Worm (Caenorhabditis elegans) whole organism, L4/young adult: ENCODE data around the gene ndub-8.

ENCODE experiments used
- W03F9.2 ChIP-seq: fragments of 150-350 bp; optimal IDR thresholded peaks from 2 replicates; lab custom pipeline; 2014; ENCODE audit warnings: missing biosample characterization, missing genetic modification characterization
- dao-5 ChIP-seq: sonication (generic microtip); optimal IDR thresholded peaks from 2 replicates; lab custom pipeline; 2016; ENCODE audit warnings: missing genotype, missing genetic modification characterization, moderate library complexity, missing compliant biosample characterization
- him-1 ChIP-seq: sonication (generic microtip); optimal IDR thresholded peaks from 2 replicates; lab custom pipeline; 2016; ENCODE audit warnings: missing genotype, missing genetic modification reagents, missing genetic modification characterization, missing compliant biosample characterization

Gene ndub-8

DNA sequence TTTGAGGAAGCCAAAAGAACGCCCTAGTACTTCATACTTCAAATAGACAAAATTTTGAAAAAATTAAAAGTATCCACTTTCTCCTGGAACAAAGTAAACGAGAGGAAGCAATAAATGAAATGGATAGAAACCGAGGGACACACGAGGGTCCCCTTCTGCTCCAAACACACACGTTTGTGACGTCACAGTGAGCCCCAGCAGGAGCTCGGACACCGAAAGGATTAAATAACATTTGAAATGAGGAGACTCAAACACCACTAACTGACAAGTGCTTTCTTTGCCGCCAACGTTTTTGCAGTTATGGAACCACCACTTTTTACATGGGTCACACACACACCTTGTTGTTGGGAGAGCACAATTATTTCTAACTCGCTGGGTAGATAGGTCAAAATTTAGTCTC, 30.8 kb downstream of the ndub-8 start:
- no peak for TF ChIP-seq him-1
- no peak for TF ChIP-seq dao-5 (tag; lab: Kevin White, UChicago)
- TF ChIP-seq W03F9.2 (tag; lab: Kevin White, UChicago) = no peak

DNA sequence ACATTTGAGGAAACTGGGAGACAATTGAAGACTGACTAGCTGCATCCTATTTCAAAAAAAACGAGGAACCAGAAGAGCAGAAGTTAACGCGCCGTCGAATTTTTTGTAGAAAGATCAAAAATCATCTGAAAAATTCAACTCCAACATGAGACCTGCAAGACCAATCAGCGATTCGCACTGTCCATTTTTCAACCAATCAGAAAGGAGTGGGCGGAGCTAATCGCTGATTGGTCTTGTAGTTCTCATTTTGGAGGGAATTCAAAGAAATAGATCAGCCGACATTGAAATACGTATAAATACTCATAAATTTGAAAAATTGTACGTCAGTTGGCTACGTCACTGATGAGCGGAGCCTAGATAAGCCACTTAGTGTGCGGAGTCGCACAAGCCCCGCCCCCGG, 34.9 kb downstream of the ndub-8 start:
- TF ChIP-seq dao-5 (tag; lab: Kevin White, UChicago) (no peak), W03F9.2 (tag; lab: Kevin White, UChicago) (no peak), him-1 (no peak)

DNA sequence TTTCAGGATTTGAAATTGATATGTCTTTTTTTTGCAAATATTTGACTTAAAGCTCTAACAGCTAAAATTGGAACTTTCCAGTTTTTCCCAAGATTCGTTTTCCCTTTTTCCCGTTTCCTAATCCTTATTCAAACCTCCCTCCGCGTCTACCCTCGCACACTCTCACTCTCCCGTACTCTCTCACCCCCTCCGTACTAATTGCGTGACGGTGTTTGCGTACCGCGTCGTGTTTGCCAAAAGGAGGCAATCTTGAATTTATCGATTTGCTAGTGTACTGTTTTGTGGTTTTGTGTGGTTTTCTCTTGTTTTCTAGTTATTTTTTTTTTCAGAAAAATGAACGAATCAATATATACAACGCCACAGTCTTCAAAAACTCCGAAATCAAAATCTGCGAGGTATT, 35.9 kb downstream of the ndub-8 start, which contains the start of gene citk-1:
citk-1 (plus strand) TSS at position 323 of the 400 bp plus-strand sequence.
- TF ChIP-seq him-1 = peak; percentile 43
- TF ChIP-seq dao-5 (tag; lab: Kevin White, UChicago) = no peak

DNA sequence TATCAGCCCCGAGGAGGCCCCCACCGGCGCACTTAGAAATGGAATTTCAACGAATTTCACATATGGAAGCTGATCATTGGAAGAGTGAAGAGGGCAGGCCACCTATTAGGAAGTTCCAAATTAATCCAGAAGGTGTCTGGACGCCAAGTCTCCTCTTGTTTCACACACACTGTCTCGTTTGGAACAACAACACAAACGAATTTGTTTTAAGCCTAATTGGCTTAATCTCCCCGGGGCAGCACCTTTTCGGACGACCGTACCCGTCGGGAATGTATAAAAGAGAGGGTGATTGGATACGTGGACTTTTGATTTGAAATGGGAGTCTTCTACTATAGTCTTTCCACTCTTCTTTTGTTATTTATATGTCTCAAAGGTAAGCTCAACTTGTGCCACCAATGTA, 43.4 kb downstream of the ndub-8 start, which contains the start of gene mltn-3:
mltn-3 (plus strand) TSS at position 301 of the 400 bp plus-strand sequence.
- TF ChIP-seq W03F9.2 (tag; lab: Kevin White, UChicago) = no peak
- TF ChIP-seq him-1 = no peak
- no peak for TF ChIP-seq dao-5 (tag; lab: Kevin White, UChicago)

DNA sequence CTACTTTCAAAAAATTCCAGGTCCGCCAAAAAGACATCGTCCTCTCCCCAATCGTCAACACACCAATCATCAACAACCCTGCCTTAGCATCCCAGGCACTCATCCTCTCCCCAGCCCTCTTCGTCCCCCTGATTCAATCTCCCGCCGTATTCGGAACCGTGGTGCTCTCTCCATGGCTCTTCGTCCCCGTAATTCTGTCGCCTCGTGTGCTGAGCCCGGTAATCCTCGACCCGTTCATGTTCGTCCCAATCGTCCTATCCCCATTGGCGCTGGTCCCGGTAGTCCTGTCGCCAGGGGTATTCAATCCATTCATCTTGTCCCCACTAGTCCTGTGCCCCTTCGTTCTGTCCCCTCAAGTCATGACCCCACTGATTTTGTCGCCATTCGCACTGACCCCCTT, 46.4 kb downstream of the ndub-8 start:
- TF ChIP-seq W03F9.2 (tag; lab: Kevin White, UChicago) = no peak

DNA sequence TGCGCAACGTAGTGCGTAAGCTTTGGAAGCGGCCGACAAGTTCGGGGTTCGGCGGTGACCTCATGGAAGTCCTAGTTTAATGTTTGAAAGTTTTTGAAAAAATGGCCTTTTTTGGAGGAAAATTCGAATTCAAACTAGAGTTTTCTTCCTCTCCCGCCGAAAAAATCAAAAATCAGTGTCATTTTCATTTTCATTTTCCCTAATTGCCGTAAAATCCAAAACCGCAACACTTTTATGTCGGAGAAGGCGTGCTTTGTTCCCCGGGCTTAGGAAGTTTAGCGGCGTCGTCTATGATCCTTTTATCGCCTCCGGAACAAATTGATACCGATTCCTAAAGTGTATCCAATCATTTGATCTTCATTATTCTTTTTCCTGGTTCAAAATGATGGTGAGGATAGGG, 52.2 kb downstream of the ndub-8 start, which contains the start of gene mltn-5:
mltn-5 (plus strand) TSS at position 301 of the 400 bp plus-strand sequence.
- TF ChIP-seq him-1 (no peak), W03F9.2 (tag; lab: Kevin White, UChicago) (no peak), dao-5 (tag; lab: Kevin White, UChicago) (no peak)
